Worm (Caenorhabditis elegans) whole organism, L3 larva: ENCODE measurements around the gene C12D8.9.
A peak's percentile ranks its signal among the peaks of the same experiment; 100 is the strongest.

ENCODE experiments used
- R02D3.7 ChIP-seq: fragments of 150-350 bp; optimal IDR thresholded peaks from 2 replicates; lab custom pipeline; 2014; ENCODE audit warnings: missing biosample characterization, missing genetic modification characterization
- ZK546.5 ChIP-seq: sonication (generic microtip); optimal IDR thresholded peaks from 2 replicates; lab custom pipeline; 2017; ENCODE audit warnings: missing biosample characterization, missing genetic modification characterization
- ama-1 ChIP-seq: fragments of 150-350 bp; optimal IDR thresholded peaks from 2 replicates; lab custom pipeline; 2018
- ceh-28 ChIP-seq: fragments of 150-350 bp; optimal IDR thresholded peaks from 2 replicates; lab custom pipeline; 2014; ENCODE audit warnings: missing biosample characterization, missing genetic modification reagents, missing genetic modification characterization
- ceh-82 ChIP-seq: fragments of 150-350 bp; optimal IDR thresholded peaks from 2 replicates; lab custom pipeline; 2014; ENCODE audit warnings: missing biosample characterization, missing genetic modification characterization
- daf-12 ChIP-seq: fragments of 150-350 bp; optimal IDR thresholded peaks from 2 replicates; lab custom pipeline; 2014; ENCODE audit warnings: missing biosample characterization, missing genetic modification reagents, missing genetic modification characterization
- egl-27 ChIP-seq: sonication (generic microtip); optimal IDR thresholded peaks from 4 replicates; lab custom pipeline; 2017; ENCODE audit warnings: missing biosample characterization, missing genetic modification reagents, missing genetic modification characterization
- egl-5 ChIP-seq: fragments of 150-350 bp; optimal IDR thresholded peaks from 2 replicates; lab custom pipeline; 2017; ENCODE audit warnings: missing biosample characterization, missing genetic modification reagents, missing genetic modification characterization, inconsistent platforms
- elt-1 ChIP-seq: fragments of 150-350 bp; optimal IDR thresholded peaks from 2 replicates; lab custom pipeline; 2014; ENCODE audit warnings: missing biosample characterization, missing genetic modification characterization
- elt-2 ChIP-seq: sonication (generic microtip); optimal IDR thresholded peaks from 2 replicates; lab custom pipeline; 2016; ENCODE audit warnings: missing genetic modification reagents, mild to moderate bottlenecking, missing genetic modification characterization, missing compliant biosample characterization
- elt-3 ChIP-seq, 3 experiments: fragments of 150-350 bp in 1 of 3; sonication (generic microtip) in 2 of 3; optimal IDR thresholded peaks; 2 replicates in 2 of 3; 4 replicates in 1 of 3; lab custom pipeline; 2014 to 2017; ENCODE audit warnings: missing biosample characterization in 3 of 3, missing genetic modification characterization in 3 of 3
- eor-1 ChIP-seq, 2 experiments: fragments of 150-350 bp; optimal IDR thresholded peaks; 2 replicates each; lab custom pipeline; 2014 to 2018; ENCODE audit warnings: missing biosample characterization in 2 of 2, missing genetic modification characterization in 2 of 2
- fkh-10 ChIP-seq: sonication (generic microtip); optimal IDR thresholded peaks from 2 replicates; lab custom pipeline; 2017; ENCODE audit warnings: missing biosample characterization, missing genetic modification reagents, missing genetic modification characterization
- fkh-2 ChIP-seq: fragments of 150-350 bp; optimal IDR thresholded peaks from 2 replicates; lab custom pipeline; 2014; ENCODE audit warnings: missing biosample characterization, missing genetic modification reagents, missing genetic modification characterization
- fos-1 ChIP-seq: fragments of 150-350 bp; optimal IDR thresholded peaks from 2 replicates; lab custom pipeline; 2014; ENCODE audit warnings: missing biosample characterization, missing genetic modification characterization
- hmg-11 ChIP-seq: sonication (generic microtip); optimal IDR thresholded peaks from 2 replicates; lab custom pipeline; 2016; ENCODE audit warnings: missing genetic modification characterization, missing compliant biosample characterization
- jun-1 ChIP-seq: fragments of 150-350 bp; optimal IDR thresholded peaks from 2 replicates; lab custom pipeline; 2014; ENCODE audit warnings: missing biosample characterization, missing genetic modification reagents, missing genetic modification characterization
- lin-15B ChIP-seq: fragments of 150-350 bp; optimal IDR thresholded peaks from 2 replicates; lab custom pipeline; 2014; ENCODE audit warnings: missing biosample characterization, missing genetic modification characterization
- lin-39 ChIP-seq: fragments of 150-350 bp; optimal IDR thresholded peaks from 2 replicates; lab custom pipeline; 2018; ENCODE audit warnings: missing biosample characterization, missing genetic modification reagents, missing genetic modification characterization
- mdl-1 ChIP-seq: fragments of 150-350 bp; optimal IDR thresholded peaks from 2 replicates; lab custom pipeline; 2014; ENCODE audit warnings: missing biosample characterization, missing genetic modification characterization
- mml-1 ChIP-seq: fragments of 150-350 bp; sonication (generic microtip); optimal IDR thresholded peaks from 3 replicates; lab custom pipeline; 2014; ENCODE audit warnings: missing biosample characterization, missing genetic modification characterization
- nhr-11 ChIP-seq: fragments of 150-350 bp; optimal IDR thresholded peaks from 2 replicates; lab custom pipeline; 2014; ENCODE audit warnings: missing biosample characterization, missing genetic modification characterization
- nhr-23 ChIP-seq: fragments of 150-350 bp; optimal IDR thresholded peaks from 2 replicates; lab custom pipeline; 2014; ENCODE audit warnings: missing biosample characterization, missing genetic modification reagents, missing genetic modification characterization
- nhr-237 ChIP-seq: fragments of 150-350 bp; optimal IDR thresholded peaks from 2 replicates; lab custom pipeline; 2014; ENCODE audit warnings: missing biosample characterization, missing genetic modification characterization
- nhr-28 ChIP-seq: fragments of 150-350 bp; optimal IDR thresholded peaks from 2 replicates; lab custom pipeline; 2014; ENCODE audit warnings: missing biosample characterization, missing genetic modification characterization
- nhr-43 ChIP-seq: sonication (generic microtip); optimal IDR thresholded peaks from 2 replicates; lab custom pipeline; 2016; ENCODE audit warnings: mild to moderate bottlenecking, missing genetic modification characterization, missing compliant biosample characterization; ENCODE audit not compliant: poor library complexity, severe bottlenecking
- nhr-67 ChIP-seq: fragments of 150-350 bp; optimal IDR thresholded peaks from 2 replicates; lab custom pipeline; 2014; ENCODE audit warnings: missing biosample characterization, missing genetic modification characterization
- nhr-76 ChIP-seq: fragments of 150-350 bp; sonication (generic microtip); optimal IDR thresholded peaks from 5 replicates; lab custom pipeline; 2014; ENCODE audit warnings: missing biosample characterization, missing genetic modification characterization
- nhr-77 ChIP-seq: fragments of 150-350 bp; optimal IDR thresholded peaks from 2 replicates; lab custom pipeline; 2014; ENCODE audit warnings: missing biosample characterization, missing genetic modification characterization
- pha-4 ChIP-seq: fragments of 150-350 bp; optimal IDR thresholded peaks from 2 replicates; lab custom pipeline; 2014; ENCODE audit warnings: missing biosample characterization, missing genetic modification reagents, missing genetic modification characterization
- pqm-1 ChIP-seq: fragments of 150-350 bp; optimal IDR thresholded peaks from 2 replicates; lab custom pipeline; 2017; ENCODE audit warnings: missing biosample characterization, missing genetic modification characterization, inconsistent platforms
- skn-1 ChIP-seq: fragments of 150-350 bp; optimal IDR thresholded peaks from 2 replicates; lab custom pipeline; 2014; ENCODE audit warnings: missing biosample characterization, missing genetic modification characterization
- snpc-4 ChIP-seq: fragments of 150-350 bp; optimal IDR thresholded peaks from 2 replicates; lab custom pipeline; 2014; ENCODE audit warnings: missing biosample characterization, missing genetic modification characterization
- tbx-2 ChIP-seq: sonication (generic microtip); optimal IDR thresholded peaks from 2 replicates; lab custom pipeline; 2016; ENCODE audit warnings: mild to moderate bottlenecking, missing genetic modification characterization, missing compliant biosample characterization
- unc-62 ChIP-seq: fragments of 150-350 bp; sonication (generic microtip); optimal IDR thresholded peaks from 4 replicates; lab custom pipeline; 2014; ENCODE audit warnings: missing biosample characterization, missing genetic modification reagents, missing genetic modification characterization
- zag-1 ChIP-seq: fragments of 150-350 bp; optimal IDR thresholded peaks from 2 replicates; lab custom pipeline; 2014; ENCODE audit warnings: missing biosample characterization, missing genetic modification characterization
- ztf-11 ChIP-seq: fragments of 150-350 bp; optimal IDR thresholded peaks from 2 replicates; lab custom pipeline; 2014; ENCODE audit warnings: missing biosample characterization, missing genetic modification characterization
- ztf-4 ChIP-seq: fragments of 150-350 bp; optimal IDR thresholded peaks from 2 replicates; lab custom pipeline; 2014; ENCODE audit warnings: missing biosample characterization, missing genetic modification characterization

The C12D8.9 gene

ce11 chrV:10283444-10283843, 40.4 kb upstream of the C12D8.9 start, which contains the start of gene lys-3:
lys-3 (minus strand) TSS chrV:10283544.
- TF ChIP-seq elt-2 (tag; lab: Kevin White, UChicago), result no peak
- TF ChIP-seq pqm-1 (tag; lab: Kevin White, UChicago), result peak; percentile 19
- TF ChIP-seq, all 47 proteins: peak for 1

DNA sequence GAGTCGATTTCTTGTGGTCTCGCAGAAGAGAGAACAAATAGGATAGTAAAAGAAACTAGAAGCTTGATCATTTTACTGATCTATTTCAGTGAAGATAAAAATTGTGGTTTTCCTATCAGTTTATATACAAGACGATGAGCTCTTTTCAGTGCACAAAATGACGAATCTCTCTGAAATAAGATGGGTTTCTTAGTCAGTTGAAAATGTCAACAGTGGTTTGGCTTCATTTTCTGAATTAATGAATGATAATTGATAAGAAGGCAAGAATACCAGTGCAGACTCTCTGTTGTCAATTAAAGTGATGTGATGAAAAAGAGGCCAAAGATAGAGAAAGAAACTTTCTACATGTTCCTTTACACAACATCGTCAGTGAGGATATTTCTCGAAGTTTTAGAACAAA, 38.4 kb upstream of the C12D8.9 start, which contains the start of gene lys-2:
Gene lys-2 (minus strand): TSS at position 101 of the 400 bp plus-strand sequence.
- no peak for TF ChIP-seq hmg-11 (tag; lab: Kevin White, UChicago)
- TF ChIP-seq nhr-43 (tag; lab: Kevin White, UChicago), result no peak
- no peak for TF ChIP-seq ZK546.5 (tag; lab: Kevin White, UChicago)
- no peak for TF ChIP-seq fos-1 (tag; lab: Kevin White, UChicago)
- peak; percentile 20 for TF ChIP-seq pha-4 (tag; lab: Kevin White, UChicago)
- TF ChIP-seq zag-1, result no peak
- TF ChIP-seq mdl-1 (tag; lab: Kevin White, UChicago), result no peak
- no peak for TF ChIP-seq nhr-237
- TF ChIP-seq jun-1, result peak; percentile 24
- TF ChIP-seq nhr-77 (tag; lab: Kevin White, UChicago), result no peak
- no peak for TF ChIP-seq elt-3 (tag; optimal IDR thresholded peaks at IDR 0.05; lab: Kevin White, UChicago)
- TF ChIP-seq skn-1, result peak; percentile 8
- TF ChIP-seq eor-1 (tag; optimal IDR thresholded peaks at IDR 0.05; lab: Kevin White, UChicago), result no peak
- no peak for TF ChIP-seq nhr-11 (tag; lab: Kevin White, UChicago)
- TF ChIP-seq nhr-76, result no peak
- no peak for TF ChIP-seq mml-1
- TF ChIP-seq unc-62, result no peak
- no peak for TF ChIP-seq egl-27 (tag; lab: Kevin White, UChicago)
- TF ChIP-seq lin-15B (tag; lab: Kevin White, UChicago), result no peak
- no peak for TF ChIP-seq ztf-11
- TF ChIP-seq egl-5, result no peak
- TF ChIP-seq elt-2 (tag; lab: Kevin White, UChicago), result peak; percentile 84
- TF ChIP-seq snpc-4 (tag; lab: Kevin White, UChicago), result no peak
- no peak for TF ChIP-seq tbx-2
- TF ChIP-seq nhr-67 (tag; lab: Kevin White, UChicago), result no peak
- TF ChIP-seq fkh-10, result no peak
- no peak for TF ChIP-seq daf-12 (tag; lab: Kevin White, UChicago)
- no peak for TF ChIP-seq elt-1
- TF ChIP-seq fkh-2 (tag; lab: Kevin White, UChicago), result no peak
- TF ChIP-seq ama-1, result no peak
- no peak for TF ChIP-seq lin-39 (tag; lab: Kevin White, UChicago)
- no peak for TF ChIP-seq R02D3.7
- no peak for TF ChIP-seq ztf-4 (tag; lab: Kevin White, UChicago)
- TF ChIP-seq nhr-28 (tag; lab: Kevin White, UChicago), result no peak
- TF ChIP-seq ceh-28 (tag; lab: Kevin White, UChicago), result no peak
- TF ChIP-seq pqm-1 (tag; lab: Kevin White, UChicago), result peak; percentile 95

- TF ChIP-seq nhr-23 (tag; lab: Kevin White, UChicago), result no peak
- no peak for TF ChIP-seq tbx-2
- no peak for TF ChIP-seq hmg-11 (tag; lab: Kevin White, UChicago)
- no peak for TF ChIP-seq nhr-28 (tag; lab: Kevin White, UChicago)
- TF ChIP-seq jun-1, result peak; percentile 37
- TF ChIP-seq elt-2 (tag; lab: Kevin White, UChicago), result peak; percentile 89
- TF ChIP-seq ceh-82 (tag; lab: Kevin White, UChicago), result no peak
- TF ChIP-seq nhr-11 (tag; lab: Kevin White, UChicago), result no peak
- no peak for TF ChIP-seq snpc-4 (tag; lab: Kevin White, UChicago)
- no peak for TF ChIP-seq fkh-2 (tag; lab: Kevin White, UChicago)
- TF ChIP-seq ceh-28 (tag; lab: Kevin White, UChicago), result no peak
- no peak for TF ChIP-seq elt-3 (tag; optimal IDR thresholded peaks at IDR 0.05; lab: Kevin White, UChicago)
- TF ChIP-seq pha-4 (tag; lab: Kevin White, UChicago), result peak; percentile 34
- TF ChIP-seq pqm-1 (tag; lab: Kevin White, UChicago), result peak; percentile 85
- peak; percentile 23 for TF ChIP-seq fos-1 (tag; lab: Kevin White, UChicago)
These were observed 37.1 kb upstream of the C12D8.9 start for ce11 chrV:10280112-10280511.

DNA sequence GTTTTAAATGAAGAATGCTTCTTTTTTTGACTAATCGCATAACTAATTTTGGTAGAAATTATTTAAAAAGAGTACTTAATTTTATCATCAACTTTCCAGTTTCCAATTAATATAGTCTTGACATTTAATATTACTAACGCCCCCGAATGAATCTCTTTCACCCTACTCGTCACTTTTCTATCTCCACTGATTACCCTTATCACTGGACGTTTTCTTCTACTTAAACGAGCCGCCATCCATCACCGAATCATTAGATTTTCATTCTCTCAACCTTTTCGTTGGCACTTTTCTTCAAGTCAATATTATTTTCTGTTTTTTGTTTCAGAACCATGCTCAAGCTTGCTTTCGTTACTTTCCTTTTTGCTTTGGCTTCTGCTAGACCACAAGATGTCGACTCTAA, 34.6 kb upstream of the C12D8.9 start, which contains the start of gene lys-1:
Gene lys-1 (plus strand): TSS at position 326 of the 400 bp plus-strand sequence.
- TF ChIP-seq nhr-28 (tag; lab: Kevin White, UChicago) (no peak), elt-2 (tag; lab: Kevin White, UChicago) (peak; percentile 87), nhr-76 (no peak), ceh-82 (tag; lab: Kevin White, UChicago) (no peak), nhr-43 (tag; lab: Kevin White, UChicago) (no peak), pqm-1 (tag; lab: Kevin White, UChicago) (peak; percentile 83), pha-4 (tag; lab: Kevin White, UChicago) (no peak)
